Fruit fly (Drosophila melanogaster) whole organism, wandering third instar larva: ENCODE results near the gene kdn.
A peak's percentile ranks its signal among the peaks of the same experiment; 100 is the strongest.

Experiments
- Abd-B ChIP-seq: fragments of >200 bp; optimal IDR thresholded peaks from 2 replicates; lab custom pipeline; 2017; ENCODE audit warnings: missing biosample characterization, missing genetic modification characterization
- CG32264 ChIP-seq: fragments of 200-800 bp; sonication (Bioruptor generic); optimal IDR thresholded peaks from 2 replicates; lab custom pipeline; 2016; ENCODE audit warnings: missing biosample characterization, missing genetic modification characterization
- CrebA ChIP-seq: fragments of 200-800 bp; sonication (Bioruptor generic); optimal IDR thresholded peaks from 2 replicates; lab custom pipeline; 2016; ENCODE audit warnings: missing biosample characterization, mild to moderate bottlenecking, missing genetic modification characterization, borderline replicate concordance
- Dfd ChIP-seq: fragments of >200 bp; optimal IDR thresholded peaks from 2 replicates; lab custom pipeline; 2017; ENCODE audit warnings: missing biosample characterization, missing genetic modification characterization
- Dif ChIP-seq: fragments of 200-275, 200-300 bp; sonication (Bioruptor generic); optimal IDR thresholded peaks from 2 replicates; lab custom pipeline; 2018; ENCODE audit warnings: missing biosample characterization, missing genetic modification characterization; ENCODE audit not compliant: partially characterized antibody
- GATAd ChIP-seq: sonication (Bioruptor generic); optimal IDR thresholded peaks from 2 replicates; lab custom pipeline; 2016; ENCODE audit warnings: missing biosample characterization, missing genetic modification characterization
- HLH106 ChIP-seq: fragments of 200-800 bp; optimal IDR thresholded peaks from 3 replicates; lab custom pipeline; 2019; ENCODE audit warnings: missing biosample characterization, mild to moderate bottlenecking, missing genetic modification characterization, moderate library complexity
- Hnf4 ChIP-seq: fragments of 200-800 bp; sonication (Bioruptor generic); optimal IDR thresholded peaks from 2 replicates; lab custom pipeline; 2016; ENCODE audit warnings: missing biosample characterization, mild to moderate bottlenecking, missing genetic modification characterization
- Hr78 ChIP-seq: fragments of >200 bp; optimal IDR thresholded peaks from 2 replicates; lab custom pipeline; 2017; ENCODE audit warnings: missing biosample characterization, missing genetic modification characterization
- Hr83 ChIP-seq: fragments of 200-300 bp; sonication (Bioruptor generic); optimal IDR thresholded peaks from 2 replicates; lab custom pipeline; 2016; ENCODE audit warnings: missing biosample characterization, mild to moderate bottlenecking, missing genetic modification characterization, moderate library complexity; ENCODE audit not compliant: poor library complexity, severe bottlenecking
- Jra ChIP-seq: sonication (Bioruptor generic); optimal IDR thresholded peaks from 2 replicates; lab custom pipeline; 2016; ENCODE audit warnings: missing biosample characterization, missing genetic modification characterization
- Mio ChIP-seq: sonication (Bioruptor generic); optimal IDR thresholded peaks from 2 replicates; lab custom pipeline; 2016; ENCODE audit warnings: missing biosample characterization, missing genetic modification characterization
- Myc ChIP-seq: fragments of >200 bp; optimal IDR thresholded peaks from 2 replicates; lab custom pipeline; 2017
- N ChIP-seq: fragments of >200 bp; optimal IDR thresholded peaks from 2 replicates; lab custom pipeline; 2018; ENCODE audit warnings: missing biosample characterization, missing external identifiers, missing genetic modification characterization
- Rel ChIP-seq, 2 experiments: fragments of 200-800 bp; sonication (Bioruptor generic) in 1 of 2; optimal IDR thresholded peaks; 2 replicates in 1 of 2; 3 replicates in 1 of 2; lab custom pipeline; 2016 to 2019; ENCODE audit warnings: mild to moderate bottlenecking in 2 of 2, missing biosample characterization in 2 of 2, missing genetic modification characterization in 2 of 2, moderate library complexity in 1 of 2
- Sp1 ChIP-seq: fragments of 200-800 bp; sonication (Bioruptor generic); optimal IDR thresholded peaks from 3 replicates; lab custom pipeline; 2019; ENCODE audit warnings: missing biosample characterization, mild to moderate bottlenecking, missing genetic modification characterization, moderate library complexity
- Vsx2 ChIP-seq: fragments of 200-300, 225-300 bp; sonication (Bioruptor generic); optimal IDR thresholded peaks from 2 replicates; lab custom pipeline; 2018; ENCODE audit warnings: missing biosample characterization, missing genetic modification characterization; ENCODE audit not compliant: partially characterized antibody
- br ChIP-seq: fragments of 200-800 bp; sonication (Bioruptor generic); optimal IDR thresholded peaks from 2 replicates; lab custom pipeline; 2016; ENCODE audit warnings: missing biosample characterization, missing genetic modification characterization
- brk ChIP-seq: fragments of 200-800 bp; sonication (Bioruptor generic); optimal IDR thresholded peaks from 2 replicates; lab custom pipeline; 2016; ENCODE audit warnings: missing biosample characterization, mild to moderate bottlenecking, missing genetic modification characterization
- dl ChIP-seq, 2 experiments: fragments of 175-275, 200-275 bp in 1 of 2; fragments of 200-275 bp in 1 of 2; sonication (Bioruptor generic); optimal IDR thresholded peaks; lab custom pipeline; 2018; ENCODE audit warnings: mild to moderate bottlenecking in 2 of 2, missing biosample characterization in 2 of 2, missing genetic modification characterization in 2 of 2, moderate library complexity in 2 of 2; ENCODE audit not compliant: partially characterized antibody in 2 of 2, insufficient read depth in 1 of 2
- dmrt93B ChIP-seq: fragments of 200-800 bp; sonication (Bioruptor generic); optimal IDR thresholded peaks from 2 replicates; lab custom pipeline; 2018; ENCODE audit warnings: missing biosample characterization, mild to moderate bottlenecking, missing genetic modification characterization
- dsf ChIP-seq: sonication (Bioruptor generic); optimal IDR thresholded peaks from 2 replicates; lab custom pipeline; 2016; ENCODE audit warnings: missing biosample characterization, missing genetic modification characterization, borderline replicate concordance
- ey ChIP-seq: fragments of 200-800 bp; sonication (Bioruptor generic); optimal IDR thresholded peaks from 2 replicates; lab custom pipeline; 2016; ENCODE audit warnings: missing biosample characterization, missing genetic modification characterization
- foxo ChIP-seq, 2 experiments: fragments of 200-800 bp; sonication (Bioruptor generic); optimal IDR thresholded peaks; 2 replicates in 1 of 2; 3 replicates in 1 of 2; lab custom pipeline; 2016 to 2017; ENCODE audit warnings: missing biosample characterization in 2 of 2, missing genetic modification characterization in 2 of 2
- fru ChIP-seq: fragments of 200-800 bp; sonication (Bioruptor generic); optimal IDR thresholded peaks from 3 replicates; lab custom pipeline; 2016; ENCODE audit warnings: missing biosample characterization, mild to moderate bottlenecking, missing genetic modification characterization
- h ChIP-seq: fragments of 200-800 bp; sonication (Bioruptor generic); optimal IDR thresholded peaks from 3 replicates; lab custom pipeline; 2016; ENCODE audit warnings: missing biosample characterization, mild to moderate bottlenecking, missing genetic modification characterization
- jim ChIP-seq: fragments of 175-275, 200-325 bp; sonication (Bioruptor generic); optimal IDR thresholded peaks from 2 replicates; lab custom pipeline; 2016; ENCODE audit warnings: missing biosample characterization, mild to moderate bottlenecking, missing genetic modification characterization
- lola ChIP-seq: fragments of >200 bp; optimal IDR thresholded peaks from 2 replicates; lab custom pipeline; 2017; ENCODE audit warnings: missing biosample characterization, missing genetic modification characterization
- pan ChIP-seq: fragments of >200 bp; optimal IDR thresholded peaks from 2 replicates; lab custom pipeline; 2017
- psq ChIP-seq: fragments of 200-800 bp; sonication (Bioruptor generic); optimal IDR thresholded peaks from 3 replicates; lab custom pipeline; 2017; ENCODE audit warnings: missing biosample characterization, mild to moderate bottlenecking, missing genetic modification characterization, moderate library complexity
- rgr ChIP-seq: fragments of 200-800 bp; sonication (Bioruptor generic); optimal IDR thresholded peaks from 3 replicates; lab custom pipeline; 2016; ENCODE audit warnings: missing biosample characterization, mild to moderate bottlenecking, missing genetic modification characterization
- sv ChIP-seq: fragments of 200-800 bp; sonication (Bioruptor generic); optimal IDR thresholded peaks from 3 replicates; lab custom pipeline; 2016; ENCODE audit warnings: missing biosample characterization, missing genetic modification characterization
- tai ChIP-seq: sonication (Bioruptor generic); optimal IDR thresholded peaks from 2 replicates; lab custom pipeline; 2016; ENCODE audit warnings: missing biosample characterization, missing genetic modification characterization
- usp ChIP-seq: fragments of >200 bp; optimal IDR thresholded peaks from 2 replicates; lab custom pipeline; 2017; ENCODE audit warnings: missing biosample characterization, missing genetic modification characterization

kdn gene

DNA sequence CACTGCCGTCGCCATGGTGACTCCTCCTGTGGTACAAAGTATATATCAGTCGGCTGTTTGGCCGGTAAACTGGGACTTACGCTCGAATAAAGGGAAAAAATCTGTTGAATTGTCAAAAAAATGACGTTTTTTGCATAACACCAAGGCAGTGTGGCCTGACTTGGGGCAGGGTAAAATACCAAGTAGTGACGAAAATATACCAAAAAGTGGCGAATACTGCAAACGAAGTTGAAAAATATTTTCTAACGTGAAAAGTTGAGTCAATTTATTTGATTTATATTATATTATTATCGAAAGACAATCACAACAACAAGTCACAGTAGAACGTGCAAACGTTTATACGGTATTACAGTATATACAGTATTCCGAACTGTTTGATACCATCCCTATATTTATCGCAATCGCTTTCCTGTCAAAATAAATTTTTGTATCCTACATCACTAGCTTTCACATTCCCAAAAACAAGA lies at the start of gene kdn, which contains the start of gene ND-B16.6:
TSS of gene kdn (plus strand) at position 417 of the 467 bp plus-strand sequence.
TSS of gene ND-B16.6 (minus strand) at position 189 of the 467 bp plus-strand sequence.
- TF ChIP-seq Sp1 (GFP tag; lab: Kevin White, UChicago) (no peak), br (no peak), jim (GFP tag; lab: Kevin White, UChicago) (no peak), tai (GFP tag; lab: Kevin White, UChicago) (no peak), lola (no peak), Hr78 (GFP tag; lab: Kevin White, UChicago) (no peak), HLH106 (tag; lab: Kevin White, UChicago) (no peak), Hr83 (GFP tag; lab: Kevin White, UChicago) (no peak), Abd-B (no peak)

DNA sequence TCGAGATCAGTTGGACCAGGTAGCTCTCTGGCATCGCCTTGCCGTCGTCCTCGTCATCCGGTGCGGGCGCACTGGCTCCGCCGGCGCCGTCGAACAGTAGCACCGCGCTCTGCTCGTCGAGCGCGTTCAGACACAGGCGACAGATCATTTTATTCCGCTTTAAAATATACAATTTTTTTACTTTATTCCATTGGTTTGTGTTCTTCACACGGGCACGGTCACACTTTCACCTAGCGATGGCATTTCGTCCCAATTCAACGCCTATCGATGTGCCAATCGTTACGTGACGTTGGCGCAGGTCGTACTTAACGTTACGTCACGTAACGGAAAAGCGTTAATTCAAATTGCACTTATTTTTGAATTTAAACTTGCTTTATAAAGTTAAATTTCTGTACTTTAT lies 49.4 kb upstream of the kdn start, which contains the start of gene CG12219:
TSS of gene CG12219 (minus strand) at position 234 of the 400 bp plus-strand sequence.
- no peak for TF ChIP-seq Hnf4 (GFP tag; lab: Kevin White, UChicago)
- TF ChIP-seq Rel (GFP tag; optimal IDR thresholded peaks at IDR 0.05; lab: Kevin White, UChicago), result no peak
- peak; percentile 71 for TF ChIP-seq Rel (tag; optimal IDR thresholded peaks at IDR 0.05; lab: Kevin White, UChicago)

DNA sequence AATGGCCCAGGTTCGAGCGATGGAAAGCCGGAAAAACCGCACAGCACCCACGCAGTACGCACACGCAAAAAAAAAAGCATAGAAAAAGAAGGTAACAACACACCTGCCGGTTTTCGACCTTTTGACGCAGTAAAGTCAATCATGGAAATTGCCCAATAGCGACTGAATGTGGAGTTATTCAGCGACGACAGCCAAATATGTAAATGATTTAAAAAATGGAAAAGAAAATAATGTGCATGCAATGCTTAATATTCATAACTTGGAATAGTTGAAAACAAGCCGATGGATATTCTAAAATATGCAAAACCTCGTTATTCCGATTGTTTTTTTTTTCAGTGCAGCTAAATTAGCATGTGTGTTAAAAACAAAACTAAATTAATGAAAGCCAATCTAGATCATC lies 47.2 kb upstream of the kdn start:
- TF ChIP-seq dsf (no peak), Jra (GFP tag; lab: Kevin White, UChicago) (no peak), Vsx2 (GFP tag; lab: Kevin White, UChicago) (no peak), h (GFP tag; lab: Kevin White, UChicago) (no peak), Mio (GFP tag; lab: Kevin White, UChicago) (no peak), pan (lab: Kevin White, UChicago) (no peak)

DNA sequence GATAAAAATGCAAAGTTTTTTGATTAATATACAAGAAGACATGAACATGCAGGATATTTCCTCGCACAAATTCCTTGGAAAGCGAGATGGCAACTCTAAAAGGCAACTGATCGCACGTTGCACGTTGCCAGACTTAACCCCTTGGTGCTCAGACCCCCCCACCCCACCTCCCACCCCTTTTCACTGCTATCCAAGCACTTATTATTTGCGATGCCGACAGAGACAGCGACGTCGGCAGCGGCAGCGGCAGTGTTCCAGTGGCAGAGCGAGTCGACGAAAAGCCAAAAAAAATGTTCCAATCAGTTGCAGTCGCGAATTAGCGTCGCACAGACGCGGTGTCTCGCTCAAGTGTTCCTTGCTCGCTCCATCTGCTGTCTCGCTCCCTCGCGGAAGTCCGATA lies 46.8 kb upstream of the kdn start, which contains the start of gene CG3823:
TSS of gene CG3823 (plus strand) at position 301 of the 400 bp plus-strand sequence.
- TF ChIP-seq jim (GFP tag; lab: Kevin White, UChicago) (no peak), GATAd (GFP tag; lab: Kevin White, UChicago) (no peak), psq (GFP tag; lab: Kevin White, UChicago) (no peak), Hr78 (GFP tag; lab: Kevin White, UChicago) (no peak), dsf (no peak), br (no peak), dl (GFP tag; optimal IDR thresholded peaks at IDR 0.05; lab: Kevin White, UChicago; ENCODE audit: insufficient read depth in 1 of 2, partially characterized antibody in 2 of 2) (no peak), Jra (GFP tag; lab: Kevin White, UChicago) (no peak)
- TF ChIP-seq, all 38 proteins: peak for 0

dm6 chrX:6304203-6304602 lies 46.2 kb upstream of the kdn start:
- TF ChIP-seq CG32264 (no peak), GATAd (GFP tag; lab: Kevin White, UChicago) (no peak), foxo (GFP tag; optimal IDR thresholded peaks at IDR 0.05; lab: Kevin White, UChicago) (peak in 1 of 2 experiments; percentile 24), dl (GFP tag; optimal IDR thresholded peaks at IDR 0.05; lab: Kevin White, UChicago; ENCODE audit: insufficient read depth in 1 of 2, partially characterized antibody in 2 of 2) (no peak), rgr (GFP tag; lab: Kevin White, UChicago) (peak; percentile 7)

- TF ChIP-seq GATAd (GFP tag; lab: Kevin White, UChicago) (no peak), jim (GFP tag; lab: Kevin White, UChicago) (no peak), foxo (GFP tag; optimal IDR thresholded peaks at IDR 0.05; lab: Kevin White, UChicago) (peak in 1 of 2 experiments; percentile 37), Hr78 (GFP tag; lab: Kevin White, UChicago) (no peak), dmrt93B (no peak), Vsx2 (GFP tag; lab: Kevin White, UChicago) (peak; percentile 57), Hnf4 (GFP tag; lab: Kevin White, UChicago) (no peak), lola (no peak), dl (GFP tag; optimal IDR thresholded peaks at IDR 0.05; lab: Kevin White, UChicago; ENCODE audit: insufficient read depth in 1 of 2, partially characterized antibody in 2 of 2) (no peak), HLH106 (tag; lab: Kevin White, UChicago) (peak; percentile 15), rgr (GFP tag; lab: Kevin White, UChicago) (peak; percentile 14), brk (GFP tag; lab: Kevin White, UChicago) (no peak), Dif (GFP tag; lab: Kevin White, UChicago) (no peak), N (GFP tag; lab: Kevin White, UChicago) (no peak), ey (GFP tag; lab: Kevin White, UChicago) (peak; percentile 2), Dfd (no peak), fru (GFP tag; lab: Kevin White, UChicago) (peak; percentile 16), Abd-B (no peak), Mio (GFP tag; lab: Kevin White, UChicago) (no peak), CrebA (GFP tag; lab: Kevin White, UChicago) (no peak), Hr83 (GFP tag; lab: Kevin White, UChicago) (no peak), Jra (GFP tag; lab: Kevin White, UChicago) (no peak), dsf (no peak), pan (lab: Kevin White, UChicago) (no peak), tai (GFP tag; lab: Kevin White, UChicago) (no peak), sv (no peak), Myc (no peak), usp (GFP tag; lab: Kevin White, UChicago) (no peak), h (GFP tag; lab: Kevin White, UChicago) (peak; percentile 10), Rel (GFP tag; optimal IDR thresholded peaks at IDR 0.05; lab: Kevin White, UChicago) (no peak), Rel (tag; optimal IDR thresholded peaks at IDR 0.05; lab: Kevin White, UChicago) (no peak), psq (GFP tag; lab: Kevin White, UChicago) (peak; percentile 26), Sp1 (GFP tag; lab: Kevin White, UChicago) (peak; percentile 3), CG32264 (no peak)
Observed at dm6 chrX:6305317-6305716, 45.1 kb upstream of the kdn start.
